Fruit fly (Drosophila melanogaster) whole organism, embryonic: Measurements from ENCODE around the gene Mlp84B.

Source experiments
- Adf1 ChIP-seq: fragments of 200-800 bp; sonication (Bioruptor generic); IDR thresholded peaks from 2 replicates; pipeline ENCODE4 v1.3.6; 2022; ENCODE audit warnings: missing biosample characterization, missing genetic modification characterization
- B-H1 ChIP-seq: fragments of 200-800 bp; sonication (Bioruptor generic); IDR thresholded peaks from 3 replicates; pipeline ENCODE4 v1.3.6; 2022; ENCODE audit warnings: missing biosample characterization, missing genetic modification characterization
- BEAF-32 ChIP-seq: fragments of 200-800 bp; sonication (Bioruptor generic); optimal IDR thresholded peaks from 3 replicates; lab custom pipeline; 2017; ENCODE audit warnings: missing biosample characterization, missing genetic modification characterization, mild to moderate bottlenecking, moderate library complexity, missing genetic modification reagents
- CG10267 ChIP-seq: fragments of 200-800 bp; sonication (Bioruptor generic); optimal IDR thresholded peaks from 2 replicates; lab custom pipeline; 2018; ENCODE audit warnings: missing biosample characterization, mild to moderate bottlenecking, missing genetic modification characterization, moderate library complexity
- CG10654 ChIP-seq: fragments of 200-800 bp; sonication (Bioruptor generic); optimal IDR thresholded peaks from 2 replicates; lab custom pipeline; 2016; ENCODE audit warnings: missing biosample characterization, missing genetic modification characterization
- CG12104 ChIP-seq: fragments of 200-800 bp; sonication (Bioruptor generic); optimal IDR thresholded peaks from 3 replicates; lab custom pipeline; 2016; ENCODE audit warnings: missing biosample characterization, missing genetic modification characterization
- CG12769 ChIP-seq: fragments of 200-800 bp; sonication (Bioruptor generic); optimal IDR thresholded peaks from 2 replicates; lab custom pipeline; 2019; ENCODE audit warnings: missing biosample characterization, mild to moderate bottlenecking, missing genetic modification characterization, moderate library complexity
- CG13123 ChIP-seq: fragments of 200-800 bp; sonication (Bioruptor generic); optimal IDR thresholded peaks from 2 replicates; lab custom pipeline; 2016; ENCODE audit warnings: missing biosample characterization, missing genetic modification characterization
- CG13624 ChIP-seq: fragments of 200-800 bp; sonication (Bioruptor generic); optimal IDR thresholded peaks from 2 replicates; lab custom pipeline; 2016; ENCODE audit warnings: missing biosample characterization, missing genetic modification characterization
- CG13775 ChIP-seq: fragments of 200-800 bp; sonication (Bioruptor generic); optimal IDR thresholded peaks from 3 replicates; lab custom pipeline; 2017; ENCODE audit warnings: missing biosample characterization, mild to moderate bottlenecking, missing genetic modification characterization
- CG1529 ChIP-seq: fragments of 200-800 bp; sonication (Bioruptor generic); optimal IDR thresholded peaks from 3 replicates; lab custom pipeline; 2018; ENCODE audit warnings: missing biosample characterization, missing genetic modification characterization
- CG1602 ChIP-seq: fragments of 200-800 bp; sonication (Bioruptor generic); optimal IDR thresholded peaks from 3 replicates; lab custom pipeline; 2016; ENCODE audit warnings: missing biosample characterization, missing genetic modification characterization
- CG16813 ChIP-seq: fragments of 200-800 bp; sonication (Bioruptor generic); IDR thresholded peaks from 3 replicates; pipeline ENCODE4 v1.3.6; 2022; ENCODE audit warnings: missing biosample characterization, missing genetic modification characterization; ENCODE audit not compliant: partially characterized antibody
- CG17612 ChIP-seq: fragments of 200-800 bp; sonication (Bioruptor generic); IDR thresholded peaks from 2 replicates; pipeline ENCODE4 v1.3.6; 2022; ENCODE audit warnings: missing biosample characterization, missing genetic modification characterization
- CG18619 ChIP-seq: fragments of 200-800 bp; sonication (Bioruptor generic); optimal IDR thresholded peaks from 3 replicates; lab custom pipeline; 2017; ENCODE audit warnings: missing biosample characterization, mild to moderate bottlenecking, missing genetic modification characterization
- CG32532 ChIP-seq: fragments of 200-800 bp; sonication (Bioruptor generic); IDR thresholded peaks from 2 replicates; pipeline ENCODE4 v1.3.6; 2022; ENCODE audit warnings: missing biosample characterization, missing genetic modification characterization
- CG32772 ChIP-seq: fragments of 200-800 bp; sonication (Bioruptor generic); IDR thresholded peaks from 2 replicates; pipeline ENCODE4 v1.3.6; 2022; ENCODE audit warnings: missing biosample characterization, missing genetic modification characterization
- CG34224 ChIP-seq: fragments of 200-800 bp; sonication (Bioruptor generic); IDR thresholded peaks from 3 replicates; pipeline ENCODE4 v1.3.6; 2022; ENCODE audit warnings: missing biosample characterization, missing genetic modification characterization; ENCODE audit not compliant: partially characterized antibody
- CG3995 ChIP-seq: fragments of 200-800 bp; sonication (Bioruptor generic); optimal IDR thresholded peaks from 3 replicates; lab custom pipeline; 2016; ENCODE audit warnings: missing biosample characterization, missing genetic modification characterization
- CG4820 ChIP-seq: fragments of 200-800 bp; sonication (Bioruptor generic); optimal IDR thresholded peaks from 3 replicates; lab custom pipeline; 2016; ENCODE audit warnings: missing biosample characterization, missing genetic modification characterization
- CG6654 ChIP-seq: fragments of 200-800 bp; sonication (Bioruptor generic); optimal IDR thresholded peaks from 2 replicates; lab custom pipeline; 2017; ENCODE audit warnings: missing biosample characterization, mild to moderate bottlenecking, missing genetic modification characterization
- CG9932 ChIP-seq: fragments of 200-800 bp; sonication (Bioruptor generic); IDR thresholded peaks from 2 replicates; pipeline ENCODE4 v1.3.6; 2022; ENCODE audit warnings: missing biosample characterization, missing genetic modification characterization
- D ChIP-seq, 2 experiments: fragments of 200-800 bp in 1 of 2; fragments of >200 bp in 1 of 2; sonication (Bioruptor generic) in 1 of 2; optimal IDR thresholded peaks; 2 replicates in 1 of 2; 3 replicates in 1 of 2; lab custom pipeline; 2017; ENCODE audit warnings: mild to moderate bottlenecking in 1 of 2, missing biosample characterization in 1 of 2, missing genetic modification characterization in 1 of 2, missing genetic modification reagents in 1 of 2
- Dip2 ChIP-seq: fragments of 200-800 bp; sonication (Bioruptor generic); IDR thresholded peaks from 2 replicates; pipeline ENCODE4 v1.3.6; 2022; ENCODE audit warnings: missing biosample characterization, missing genetic modification characterization
- Dll ChIP-seq: fragments of 200-800 bp; sonication (Bioruptor generic); IDR thresholded peaks from 4 replicates; pipeline ENCODE4 v1.3.6; 2022; ENCODE audit warnings: missing biosample characterization, missing genetic modification characterization; ENCODE audit not compliant: partially characterized antibody
- Fer2 ChIP-seq: fragments of 200-800 bp; sonication (Bioruptor generic); optimal IDR thresholded peaks from 2 replicates; lab custom pipeline; 2018; ENCODE audit warnings: missing biosample characterization, mild to moderate bottlenecking, missing genetic modification characterization, moderate library complexity
- Hr39 ChIP-seq: fragments of >200 bp; optimal IDR thresholded peaks from 2 replicates; lab custom pipeline; 2017
- Jarid2 ChIP-seq: fragments of 200-800 bp; sonication (Bioruptor generic); optimal IDR thresholded peaks from 3 replicates; lab custom pipeline; 2017; ENCODE audit warnings: mild to moderate bottlenecking, missing biosample characterization, missing genetic modification reagents, missing genetic modification characterization
- Scr ChIP-seq: fragments of 200-800 bp; sonication (Bioruptor generic); IDR thresholded peaks from 2 replicates; pipeline ENCODE4 v1.3.6; 2022; ENCODE audit warnings: missing biosample characterization, missing genetic modification characterization; ENCODE audit not compliant: partially characterized antibody
- Sry-δ ChIP-seq: fragments of 200-800 bp; sonication (Bioruptor generic); optimal IDR thresholded peaks from 2 replicates; lab custom pipeline; 2016; ENCODE audit warnings: missing biosample characterization, missing genetic modification characterization
- Tbp ChIP-seq: fragments of >200 bp; optimal IDR thresholded peaks from 2 replicates; lab custom pipeline; 2018; ENCODE audit warnings: missing biosample characterization, missing genetic modification characterization
- ap ChIP-seq: fragments of 200-800 bp; sonication (Bioruptor generic); IDR thresholded peaks from 2 replicates; pipeline ENCODE4 v1.3.6; 2022; ENCODE audit warnings: missing biosample characterization, missing genetic modification characterization
- bigmax ChIP-seq: fragments of 200-800 bp; sonication (Bioruptor generic); optimal IDR thresholded peaks from 2 replicates; lab custom pipeline; 2018; ENCODE audit warnings: missing biosample characterization, mild to moderate bottlenecking, missing genetic modification characterization
- dati ChIP-seq: fragments of 200-800 bp; sonication (Bioruptor generic); IDR thresholded peaks from 2 replicates; pipeline ENCODE4 v1.3.6; 2022; ENCODE audit warnings: missing biosample characterization, missing genetic modification characterization
- emc ChIP-seq: fragments of 200-800 bp; sonication (Bioruptor generic); optimal IDR thresholded peaks from 2 replicates; lab custom pipeline; 2016; ENCODE audit warnings: missing biosample characterization, missing genetic modification characterization
- eve ChIP-seq, 2 experiments: fragments of >200 bp; optimal IDR thresholded peaks; 2 replicates each; lab custom pipeline; 2017; ENCODE audit warnings: missing biosample characterization in 2 of 2, missing genetic modification characterization in 2 of 2
- exex ChIP-seq: fragments of 200-800 bp; sonication (Bioruptor generic); optimal IDR thresholded peaks from 4 replicates; lab custom pipeline; 2018; ENCODE audit warnings: missing biosample characterization, mild to moderate bottlenecking, missing genetic modification characterization, moderate library complexity
- fd102C ChIP-seq: fragments of 200-800 bp; sonication (Bioruptor generic); optimal IDR thresholded peaks from 2 replicates; lab custom pipeline; 2018; ENCODE audit warnings: missing biosample characterization, mild to moderate bottlenecking, missing genetic modification characterization, moderate library complexity
- jigr1 ChIP-seq: fragments of 200-800 bp; sonication (Bioruptor generic); IDR thresholded peaks from 3 replicates; pipeline ENCODE4 v1.3.6; 2022; ENCODE audit warnings: missing biosample characterization, missing genetic modification characterization
- klu ChIP-seq: fragments of 200-800 bp; sonication (Bioruptor generic); IDR thresholded peaks from 2 replicates; pipeline ENCODE4 v1.3.6; 2022; ENCODE audit warnings: missing biosample characterization, missing genetic modification characterization
- nerfin-2 ChIP-seq: fragments of 200-800 bp; sonication (Bioruptor generic); IDR thresholded peaks from 2 replicates; pipeline ENCODE4 v1.3.6; 2022; ENCODE audit warnings: missing biosample characterization, missing genetic modification characterization; ENCODE audit not compliant: partially characterized antibody
- nom ChIP-seq: fragments of 200-800 bp; sonication (Bioruptor generic); optimal IDR thresholded peaks from 2 replicates; lab custom pipeline; 2017; ENCODE audit warnings: missing biosample characterization, missing genetic modification characterization, mild to moderate bottlenecking, moderate library complexity, missing genetic modification reagents
- peb ChIP-seq: fragments of 200-800 bp; sonication (Bioruptor generic); IDR thresholded peaks from 2 replicates; pipeline ENCODE4 v1.3.6; 2022; ENCODE audit warnings: missing biosample characterization, missing genetic modification characterization
- pita ChIP-seq: fragments of 200-800 bp; sonication (Bioruptor generic); optimal IDR thresholded peaks from 2 replicates; lab custom pipeline; 2017; ENCODE audit warnings: missing biosample characterization, mild to moderate bottlenecking, missing genetic modification characterization
- run ChIP-seq: fragments of 200-800 bp; sonication (Bioruptor generic); optimal IDR thresholded peaks from 3 replicates; lab custom pipeline; 2018; ENCODE audit warnings: missing biosample characterization, mild to moderate bottlenecking, missing genetic modification characterization
- sisA ChIP-seq: fragments of 200-800 bp; sonication (Bioruptor generic); IDR thresholded peaks from 2 replicates; pipeline ENCODE4 v1.3.6; 2022; ENCODE audit warnings: missing biosample characterization, missing genetic modification characterization
- tgo ChIP-seq: fragments of 200-800 bp; sonication (Bioruptor generic); IDR thresholded peaks from 3 replicates; pipeline ENCODE4 v1.3.6; 2022; ENCODE audit warnings: missing biosample characterization, missing genetic modification characterization
- yki ChIP-seq: fragments of >200 bp; optimal IDR thresholded peaks from 3 replicates; lab custom pipeline; 2018
- zf30C ChIP-seq: fragments of 200-800 bp; sonication (Bioruptor generic); optimal IDR thresholded peaks from 3 replicates; lab custom pipeline; 2018; ENCODE audit warnings: missing biosample characterization, mild to moderate bottlenecking, missing genetic modification characterization

Gene Mlp84B

dm6 chr3R:7150544-7151406, 33.2 kb upstream of the Mlp84B start, which contains the start of the genes gfzf and Sas-4 (continued):
- no peak for TF ChIP-seq CG34224 (GFP tag; lab: Robert Waterston, UW)
- TF ChIP-seq klu = peak; percentile 48; the same call in 1 of the 2 replicates
- no peak for TF ChIP-seq pita (GFP tag; lab: Kevin White, UChicago)
- peak; percentile 54 for TF ChIP-seq CG10654 (GFP tag; lab: Kevin White, UChicago)
- no peak for TF ChIP-seq Hr39 (lab: Kevin White, UChicago)
- TF ChIP-seq CG17612 = no peak
- peak; percentile 61 for TF ChIP-seq tgo (GFP tag; lab: Robert Waterston, UW)
- peak; percentile 3 for TF ChIP-seq CG13624 (GFP tag; lab: Kevin White, UChicago)
- no peak for TF ChIP-seq CG1529 (GFP tag; lab: Kevin White, UChicago)
- TF ChIP-seq Dip2 (GFP tag; lab: Robert Waterston, UW) = 0 out of 2 replicates have a peak, but pooled peaks have one; percentile 17
- peak; percentile 8 for TF ChIP-seq Fer2 (tag; lab: Kevin White, UChicago)
- peak; percentile 47 for TF ChIP-seq CG6654 (GFP tag; lab: Kevin White, UChicago)
- TF ChIP-seq fd102C (GFP tag; lab: Kevin White, UChicago) = no peak
- no peak for TF ChIP-seq dati (GFP tag; lab: Robert Waterston, UW)
- TF ChIP-seq eve (GFP tag; optimal IDR thresholded peaks at IDR 0.05; lab: Kevin White, UChicago) = no peak
- TF ChIP-seq jigr1 = 0 out of 3 replicates have a peak, but pooled peaks have one; percentile 35
- no peak for TF ChIP-seq Tbp (GFP tag; lab: Kevin White, UChicago)
- TF ChIP-seq Sry-δ (GFP tag; lab: Kevin White, UChicago) = peak; percentile 23
- peak; percentile 71; the same call in 1 of the 2 replicates for TF ChIP-seq CG32532 (GFP tag; lab: Robert Waterston, UW)
- TF ChIP-seq yki (lab: Kevin White, UChicago) = no peak
- TF ChIP-seq CG32772 (GFP tag; lab: Robert Waterston, UW) = peak; percentile 52; the same call in 1 of the 2 replicates
- TF ChIP-seq nom = peak; percentile 7
- TF ChIP-seq zf30C = no peak
- TF ChIP-seq CG13775 (GFP tag; lab: Kevin White, UChicago) = peak; percentile 78
- TF ChIP-seq CG9932 (GFP tag; lab: Robert Waterston, UW) = peak; percentile 79
- TF ChIP-seq exex (tag; lab: Kevin White, UChicago) = no peak
- TF ChIP-seq run (tag; lab: Kevin White, UChicago) = no peak
- peak; percentile 56 for TF ChIP-seq CG18619 (GFP tag; lab: Kevin White, UChicago)
- TF ChIP-seq Dll (GFP tag; lab: Robert Waterston, UW) = no peak
- no peak for TF ChIP-seq Scr
- TF ChIP-seq CG13123 (GFP tag; lab: Kevin White, UChicago) = peak; percentile 29
- TF ChIP-seq bigmax (GFP tag; lab: Kevin White, UChicago) = no peak
- TF ChIP-seq nerfin-2 (GFP tag; lab: Robert Waterston, UW) = no peak
- peak; percentile 92 for TF ChIP-seq CG10267 (tag; lab: Kevin White, UChicago)
- peak; percentile 57 for TF ChIP-seq CG1602
- peak; percentile 12 for TF ChIP-seq CG12104 (GFP tag; lab: Kevin White, UChicago)
- TF ChIP-seq CG3995 = peak; percentile 39
- TF ChIP-seq CG16813 (GFP tag; lab: Robert Waterston, UW) = no peak
- peak; percentile 40 for TF ChIP-seq BEAF-32 (GFP tag; lab: Kevin White, UChicago)
- TF ChIP-seq D (optimal IDR thresholded peaks at IDR 0.05; lab: Kevin White, UChicago) = no peak
- TF ChIP-seq D (GFP tag; optimal IDR thresholded peaks at IDR 0.05; lab: Kevin White, UChicago) = peak; percentile 53
- TF ChIP-seq sisA (GFP tag; lab: Robert Waterston, UW) = peak; percentile 73
- TF ChIP-seq Jarid2 (GFP tag; lab: Kevin White, UChicago) = no peak
- TF ChIP-seq Adf1 (GFP tag; lab: Robert Waterston, UW) = peak; percentile 18; the same call in 1 of the 2 replicates
- no peak for TF ChIP-seq ap
- no peak; the same call in 2 of the 3 replicates for TF ChIP-seq B-H1
- TF ChIP-seq peb = peak; percentile 51; the same call in 1 of the 2 replicates
- TF ChIP-seq emc (GFP tag; lab: Kevin White, UChicago) = no peak
- peak; percentile 22 for TF ChIP-seq CG4820 (GFP tag; lab: Kevin White, UChicago)
- no peak for TF ChIP-seq CG12769 (tag; lab: Kevin White, UChicago)
